Worm (Caenorhabditis elegans) whole organism, midembryonic: ENCODE results near the gene F25G6.9.
"Not testable (repeated sequence)": the region's sequence is repeated elsewhere in the genome, so short reads cannot be mapped to it uniquely, and the experiment has no call there.

ENCODE experiments used
- T22C8.4 ChIP-seq: fragments of 200-800 bp; sonication (Bioruptor generic); IDR thresholded peaks from 2 replicates; pipeline ENCODE4 v1.3.6; 2022; ENCODE audit warnings: missing genetic modification characterization, missing compliant biosample characterization
- cog-1 ChIP-seq: sonication (generic microtip); optimal IDR thresholded peaks from 2 replicates; lab custom pipeline; 2016; ENCODE audit warnings: missing genetic modification characterization, missing compliant biosample characterization
- flt-1 ChIP-seq: fragments of 200-800 bp; sonication (Bioruptor generic); IDR thresholded peaks from 2 replicates; pipeline ENCODE4 v1.3.6; 2022; ENCODE audit warnings: missing genetic modification characterization, missing compliant biosample characterization
- klf-2 ChIP-seq: fragments of 200-800 bp; sonication (Bioruptor generic); conservative IDR thresholded peaks from 2 replicates; pipeline ENCODE4 v1.3.6; 2022; ENCODE audit warnings: missing genetic modification reagents, missing genetic modification characterization, missing compliant biosample characterization
- med-1 ChIP-seq: sonication (generic microtip); optimal IDR thresholded peaks from 2 replicates; lab custom pipeline; 2017; ENCODE audit warnings: missing genetic modification characterization, mild to moderate bottlenecking, missing compliant biosample characterization, antibody characterized with exemption, missing genetic modification reagents; ENCODE audit not compliant: insufficient read depth
- ref-1 ChIP-seq: fragments of 200-800 bp; sonication (Bioruptor generic); conservative IDR thresholded peaks from 2 replicates; pipeline ENCODE4 v1.3.6; 2022; ENCODE audit warnings: missing genetic modification reagents, missing genetic modification characterization, missing compliant biosample characterization
- tab-1 ChIP-seq: fragments of 200-800 bp; sonication (Bioruptor generic); IDR thresholded peaks from 2 replicates; pipeline ENCODE4 v1.3.6; 2022; ENCODE audit warnings: missing genetic modification characterization, missing compliant biosample characterization
- ztf-23 ChIP-seq: fragments of 200-800 bp; sonication (Bioruptor generic); IDR thresholded peaks from 2 replicates; pipeline ENCODE4 v1.3.6; 2022; ENCODE audit warnings: missing genetic modification reagents, missing genetic modification characterization, missing compliant biosample characterization
- ztf-29 ChIP-seq: fragments of 200-800 bp; sonication (Bioruptor generic); IDR thresholded peaks from 2 replicates; pipeline ENCODE4 v1.3.6; 2022; ENCODE audit warnings: missing genetic modification reagents, missing genetic modification characterization, missing compliant biosample characterization

The F25G6.9 gene

DNA sequence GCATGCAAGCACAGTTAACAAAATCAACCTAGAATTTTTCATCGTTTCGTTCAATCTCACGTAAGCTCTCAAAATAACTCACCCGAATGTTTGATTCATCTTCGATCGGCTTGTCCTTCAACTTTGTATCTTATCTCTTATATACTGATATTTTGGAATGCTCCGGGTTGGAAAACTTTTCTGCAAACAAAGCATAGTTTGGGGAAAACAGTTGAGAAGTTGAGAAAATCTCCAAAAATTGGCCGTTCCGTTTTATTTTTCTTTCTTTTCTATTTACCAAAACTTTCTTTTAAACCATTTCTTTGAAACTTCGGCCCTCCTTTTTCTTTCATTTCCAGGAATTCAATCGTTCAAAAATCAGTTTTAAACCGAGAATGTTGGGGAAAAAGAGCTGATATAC, 32.8 kb upstream of the F25G6.9 start, which contains the start of gene F41E6.15:
TSS of gene F41E6.15 (minus strand) at position 101 of the 400 bp plus-strand sequence.
- TF ChIP-seq ref-1 (GFP tag; lab: Robert Waterston, UW) (no peak), klf-2 (GFP tag; lab: Robert Waterston, UW) (no peak), ztf-29 (GFP tag; lab: Robert Waterston, UW) (no peak)

DNA sequence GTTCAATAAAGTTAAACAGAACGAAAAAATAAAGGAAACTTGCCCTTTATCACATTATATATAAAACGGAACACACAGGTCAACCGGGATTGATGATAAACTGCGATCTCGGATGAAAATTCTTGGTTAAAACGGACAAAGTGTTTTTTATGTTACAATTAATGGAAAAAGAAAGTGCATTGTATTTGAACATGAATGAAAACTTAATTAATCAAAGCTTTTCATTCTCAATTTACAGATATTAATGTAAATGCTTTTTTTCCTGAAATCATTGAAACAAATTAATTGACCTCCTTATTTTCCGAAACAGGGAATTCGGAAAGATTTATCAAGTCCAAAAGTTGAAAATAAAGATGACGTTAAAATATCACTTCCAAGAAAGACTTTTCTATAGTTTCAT, 31.6 kb upstream of the F25G6.9 start, which contains the start of gene F41E6.8:
TSS of gene F41E6.8 (minus strand) at position 101 of the 400 bp plus-strand sequence.
- TF ChIP-seq klf-2 (GFP tag; lab: Robert Waterston, UW) (no peak), med-1 (GFP tag; lab: Kevin White, UChicago) (no peak)

DNA sequence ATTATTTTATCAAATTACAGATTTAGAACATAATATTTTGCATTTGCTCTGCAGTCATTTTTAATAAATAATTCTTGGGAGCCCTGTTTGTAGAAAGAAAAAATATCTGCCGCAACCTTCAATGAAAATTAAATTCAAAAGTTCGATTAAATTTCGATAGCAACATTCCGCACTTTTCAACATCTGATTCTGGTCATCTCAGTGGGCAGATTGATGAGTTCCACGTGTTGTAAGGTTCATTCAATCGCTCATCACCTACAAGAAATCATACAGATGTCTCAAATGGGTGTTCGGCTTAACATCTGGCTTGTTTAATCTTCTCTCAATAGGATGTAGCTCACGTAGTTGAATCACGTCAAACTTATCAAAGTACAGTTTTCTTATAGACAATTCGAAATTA, 30.2 kb upstream of the F25G6.9 start:
- no peak for TF ChIP-seq ref-1 (GFP tag; lab: Robert Waterston, UW)

DNA sequence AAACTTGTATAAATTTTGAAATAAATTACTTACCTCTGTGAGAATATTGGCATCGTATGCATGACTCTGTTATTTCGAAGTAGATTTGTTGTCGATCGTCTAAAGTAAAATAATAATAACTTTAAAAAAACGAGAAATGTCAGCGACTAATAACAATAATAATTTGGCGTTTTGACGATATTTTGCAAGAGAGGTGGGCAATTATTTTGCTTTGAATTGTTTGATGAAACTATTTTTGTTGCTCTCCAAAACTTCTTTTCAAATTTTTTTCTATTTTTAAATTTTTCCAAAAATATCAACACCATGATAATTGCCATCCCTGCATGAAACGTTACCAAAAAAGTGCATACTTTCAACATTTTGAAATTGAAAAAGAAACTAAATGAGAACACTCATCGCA, 29.4 kb upstream of the F25G6.9 start, which contains the start of gene F41E6.7:
TSS of gene F41E6.7 (minus strand) at position 101 of the 400 bp plus-strand sequence.
- TF ChIP-seq ztf-23 (GFP tag; lab: Robert Waterston, UW): no peak
- TF ChIP-seq med-1 (GFP tag; lab: Kevin White, UChicago): no peak
- TF ChIP-seq cog-1 (tag; lab: Kevin White, UChicago): no peak
- TF ChIP-seq T22C8.4: no peak
- TF ChIP-seq tab-1 (GFP tag; lab: Robert Waterston, UW): no peak
- TF ChIP-seq flt-1: no peak
- no peak for TF ChIP-seq klf-2 (GFP tag; lab: Robert Waterston, UW)
- no peak for TF ChIP-seq ztf-29 (GFP tag; lab: Robert Waterston, UW)
- TF ChIP-seq ref-1 (GFP tag; lab: Robert Waterston, UW): no peak

DNA sequence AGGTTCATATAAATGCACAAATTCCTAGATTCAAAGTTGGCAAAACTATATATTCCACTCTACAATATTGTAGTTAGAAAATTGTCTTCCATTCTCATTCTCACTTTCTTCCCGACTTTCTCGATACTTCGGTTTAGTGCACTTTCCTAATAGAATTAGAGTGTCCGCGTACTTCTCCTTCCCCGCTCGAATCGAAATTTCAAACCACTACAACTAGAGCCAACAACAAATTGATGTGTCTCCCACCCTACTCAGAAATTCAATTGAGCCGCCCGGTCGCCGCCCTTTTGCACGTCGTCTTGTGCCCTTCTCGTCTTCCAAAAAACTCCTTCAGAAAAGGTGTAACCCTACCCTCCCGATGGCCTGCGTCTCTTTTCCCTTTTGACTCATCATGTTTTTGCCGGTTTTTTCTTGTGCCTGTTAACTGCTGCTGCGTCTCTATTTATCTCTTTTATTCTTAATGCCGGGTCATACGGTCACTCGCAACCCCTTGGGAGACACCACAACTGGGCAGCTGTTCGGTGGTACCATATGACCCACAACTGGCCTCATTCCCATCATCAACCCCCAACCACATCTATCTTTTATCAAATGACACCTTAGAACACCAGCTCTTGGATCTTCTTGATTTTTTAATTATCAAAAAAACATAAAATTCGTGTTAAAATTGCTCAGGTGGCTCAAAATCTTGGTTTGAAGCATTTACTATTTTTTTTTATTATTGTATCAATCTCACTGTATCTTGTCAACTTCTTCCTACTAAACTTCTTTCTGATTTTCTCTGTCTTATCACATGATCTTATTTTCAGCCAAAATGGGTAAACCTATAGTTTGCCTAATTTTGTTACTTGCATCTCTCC, 24.5 kb upstream of the F25G6.9 start, which contains the start of gene tag-196:
TSS of gene tag-196 (plus strand) at position 810 of the 860 bp plus-strand sequence.
- TF ChIP-seq flt-1 (peak; percentile 43; the same call in 1 of the 2 replicates), T22C8.4 (no peak)

DNA sequence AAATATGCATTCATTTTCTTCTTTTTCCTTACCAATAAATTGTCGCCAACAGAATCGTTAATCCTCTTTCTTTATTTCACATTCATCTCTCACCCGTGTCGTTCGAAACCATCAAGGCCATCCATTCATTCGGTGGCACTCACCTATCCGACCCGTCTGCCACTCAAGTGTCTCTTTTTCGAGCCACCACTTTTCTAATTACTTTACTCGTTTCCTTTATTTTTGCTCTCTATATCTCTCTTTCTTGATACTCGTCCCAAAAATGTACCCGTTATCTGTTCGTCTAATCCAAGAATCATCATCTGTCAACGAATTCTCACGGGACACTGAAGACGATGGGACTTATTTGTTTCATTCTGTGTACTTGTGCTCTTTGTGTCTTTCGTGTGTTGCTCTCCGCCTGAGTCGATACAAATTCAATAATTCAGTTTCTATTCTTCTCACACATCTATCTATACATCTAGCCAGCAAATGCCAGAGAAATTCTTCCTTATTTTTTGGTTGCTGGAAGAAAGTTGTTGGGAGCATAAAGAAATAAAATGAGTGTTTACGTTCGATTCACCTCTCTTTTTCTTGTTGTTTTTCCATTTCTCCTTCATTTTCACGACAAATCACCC, 23.0 kb upstream of the F25G6.9 start:
- TF ChIP-seq tab-1 (GFP tag; lab: Robert Waterston, UW) (no peak), cog-1 (tag; lab: Kevin White, UChicago) (no peak), flt-1 (no peak), ztf-29 (GFP tag; lab: Robert Waterston, UW) (no peak), ref-1 (GFP tag; lab: Robert Waterston, UW) (no peak), T22C8.4 (no peak), med-1 (GFP tag; lab: Kevin White, UChicago) (no peak), klf-2 (GFP tag; lab: Robert Waterston, UW) (no peak), ztf-23 (GFP tag; lab: Robert Waterston, UW) (no peak)

DNA sequence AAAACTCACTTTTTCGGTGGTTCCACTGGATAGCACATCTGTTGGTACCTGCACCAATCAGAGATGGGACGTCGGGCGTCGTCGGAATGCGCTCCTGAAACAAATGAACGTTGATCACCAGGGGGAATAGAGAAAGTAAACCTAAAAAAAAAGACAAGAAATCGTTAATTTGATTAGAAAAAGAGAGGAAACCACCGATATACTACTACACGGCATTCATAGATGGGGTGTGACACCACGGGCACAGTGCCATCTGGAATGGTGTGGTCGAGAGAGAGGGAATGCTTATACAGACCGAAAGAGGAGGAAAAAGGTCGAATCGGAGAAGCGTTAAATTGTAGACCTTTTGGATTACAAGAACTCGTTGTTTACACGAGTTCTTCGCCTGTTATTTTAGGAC, 18.3 kb upstream of the F25G6.9 start, which contains the start of gene C10B5.3:
TSS of gene C10B5.3 (minus strand) at position 101 of the 400 bp plus-strand sequence.
- TF ChIP-seq flt-1 (no peak), ztf-23 (GFP tag; lab: Robert Waterston, UW) (0 out of 2 replicates have a peak, but pooled peaks have one; percentile 15), T22C8.4 (no peak)

DNA sequence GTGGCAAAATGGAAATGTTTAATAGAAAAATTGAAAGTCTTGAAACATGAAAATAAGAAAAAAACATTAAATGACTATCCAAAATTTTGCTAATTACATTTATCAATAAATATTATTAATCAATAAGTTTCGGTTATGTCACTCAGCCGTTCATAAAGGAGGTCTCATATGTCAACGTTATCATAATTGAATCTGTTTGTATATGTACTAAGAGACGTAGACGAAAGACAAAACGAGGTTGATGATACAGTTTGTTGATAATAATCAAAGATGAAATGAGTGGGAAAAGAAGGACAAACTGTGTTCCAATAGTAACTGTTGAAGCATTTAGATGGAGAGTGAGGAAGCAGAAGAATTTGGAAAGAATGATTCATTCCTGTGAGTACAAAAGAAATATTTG, 17.1 kb upstream of the F25G6.9 start:
- TF ChIP-seq ztf-23 (GFP tag; lab: Robert Waterston, UW) (no peak), tab-1 (GFP tag; lab: Robert Waterston, UW) (no peak), ztf-29 (GFP tag; lab: Robert Waterston, UW) (no peak)

DNA sequence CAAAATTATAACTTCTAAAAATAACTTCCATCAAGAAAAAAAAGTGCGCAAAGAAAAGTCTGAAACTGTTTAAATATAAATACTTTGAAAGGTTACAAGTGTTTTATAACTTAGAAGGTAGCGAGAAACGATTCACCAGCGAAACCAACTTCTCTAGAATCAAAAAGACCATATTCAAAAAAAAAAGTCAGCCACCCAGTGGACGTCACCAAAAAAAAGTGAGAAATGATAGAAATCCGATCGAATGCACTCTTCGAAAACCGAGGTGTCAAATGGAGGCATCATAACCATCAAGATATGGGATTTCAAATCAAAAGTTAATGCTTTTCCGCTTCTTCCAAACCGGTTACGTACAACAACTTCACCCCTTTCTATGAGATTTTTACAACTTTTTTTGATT, 16.7 kb upstream of the F25G6.9 start:
- TF ChIP-seq med-1 (GFP tag; lab: Kevin White, UChicago) (no peak), flt-1 (no peak), klf-2 (GFP tag; lab: Robert Waterston, UW) (no peak), ztf-23 (GFP tag; lab: Robert Waterston, UW) (no peak)

DNA sequence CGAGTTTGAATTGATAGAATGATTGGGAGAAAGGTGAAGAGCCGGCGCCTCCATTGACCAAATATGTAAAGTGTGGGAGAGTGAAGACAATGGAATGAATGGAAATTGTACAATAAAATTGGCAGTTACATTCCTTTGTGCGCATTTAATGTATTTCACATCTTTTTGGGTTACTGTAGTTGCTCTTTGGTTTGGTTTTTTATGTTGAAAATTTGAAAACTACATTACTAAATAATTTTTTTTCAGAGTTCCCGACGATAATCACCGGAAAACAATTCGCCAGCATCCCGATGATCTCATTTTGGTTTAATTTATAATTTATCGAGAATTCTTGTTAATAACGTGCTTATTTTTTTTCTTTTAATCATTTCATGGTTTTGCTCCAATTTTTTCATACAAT, 11.2 kb upstream of the F25G6.9 start, which contains the start of gene C10B5.1:
TSS of gene C10B5.1 (plus strand) at position 301 of the 400 bp plus-strand sequence.
- TF ChIP-seq tab-1 (GFP tag; lab: Robert Waterston, UW) (no peak), cog-1 (tag; lab: Kevin White, UChicago) (no peak), ztf-23 (GFP tag; lab: Robert Waterston, UW) (no peak), med-1 (GFP tag; lab: Kevin White, UChicago) (no peak)

DNA sequence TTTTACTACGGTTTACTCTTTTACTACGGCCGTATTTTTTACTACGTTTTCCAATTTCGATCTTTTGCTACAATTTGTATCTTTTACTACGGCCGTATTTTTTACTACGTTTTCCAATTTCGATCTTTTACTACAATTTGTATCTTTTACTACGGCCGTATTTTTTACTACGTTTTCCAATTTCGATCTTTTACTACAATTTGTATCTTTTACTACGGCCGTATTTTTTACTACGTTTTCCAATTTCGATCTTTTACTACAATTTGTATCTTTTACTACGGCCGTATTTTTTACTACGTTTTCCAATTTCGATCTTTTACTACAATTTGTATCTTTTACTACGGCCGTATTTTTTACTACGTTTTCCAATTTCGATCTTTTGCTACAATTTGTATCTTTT, 5.0 kb upstream of the F25G6.9 start, which contains the start of gene F25G6.1:
TSS of gene F25G6.1 (plus strand) at position 301 of the 400 bp plus-strand sequence.
- TF ChIP-seq flt-1; cog-1 (tag; lab: Kevin White, UChicago); med-1 (GFP tag; lab: Kevin White, UChicago): not testable (repeated sequence)
